Worm (Caenorhabditis elegans) whole organism, L4/young adult: ENCODE results near the gene ula-1.
"Not testable (repeated sequence)": the region's sequence is repeated elsewhere in the genome, so short reads cannot be mapped to it uniquely, and the experiment has no call there.

Experiments
- W03F9.2 ChIP-seq: fragments of 150-350 bp; optimal IDR thresholded peaks from 2 replicates; lab custom pipeline; 2014; ENCODE audit warnings: missing biosample characterization, missing genetic modification characterization
- dao-5 ChIP-seq: sonication (generic microtip); optimal IDR thresholded peaks from 2 replicates; lab custom pipeline; 2016; ENCODE audit warnings: missing genotype, missing genetic modification characterization, moderate library complexity, missing compliant biosample characterization
- him-1 ChIP-seq: sonication (generic microtip); optimal IDR thresholded peaks from 2 replicates; lab custom pipeline; 2016; ENCODE audit warnings: missing genotype, missing genetic modification reagents, missing genetic modification characterization, missing compliant biosample characterization

The ula-1 gene

ce11 chrIII:4947352-4947751, 27.2 kb upstream of the ula-1 start:
- TF ChIP-seq him-1 (tag; lab: Kevin White, UChicago) (no peak), W03F9.2 (tag; lab: Kevin White, UChicago) (no peak), dao-5 (tag; lab: Kevin White, UChicago) (no peak)

DNA sequence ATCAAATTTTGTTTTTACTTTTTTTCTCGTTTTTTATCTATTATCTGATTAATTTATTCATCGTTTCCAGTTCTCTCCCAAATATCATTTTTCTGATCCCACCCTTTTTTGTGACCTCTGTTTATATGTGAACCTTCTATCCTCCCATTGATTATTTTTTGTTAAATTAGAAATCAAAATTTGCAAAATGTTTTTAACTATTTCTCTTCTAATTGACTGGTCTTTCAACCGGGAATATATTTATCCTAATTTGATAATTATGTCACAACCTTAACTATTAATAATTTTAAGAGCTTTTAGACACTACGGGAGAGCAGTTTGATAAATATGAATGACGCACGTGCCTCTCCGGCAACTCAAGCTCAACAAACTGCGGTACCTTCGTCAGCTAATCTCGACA, 24.1 kb upstream of the ula-1 start, which contains the start of gene ntl-9:
Gene ntl-9 (plus strand): TSS at position 301 of the 400 bp plus-strand sequence.
- no peak for TF ChIP-seq W03F9.2 (tag; lab: Kevin White, UChicago)
- TF ChIP-seq him-1 (tag; lab: Kevin White, UChicago), result no peak
- TF ChIP-seq dao-5 (tag; lab: Kevin White, UChicago), result no peak

DNA sequence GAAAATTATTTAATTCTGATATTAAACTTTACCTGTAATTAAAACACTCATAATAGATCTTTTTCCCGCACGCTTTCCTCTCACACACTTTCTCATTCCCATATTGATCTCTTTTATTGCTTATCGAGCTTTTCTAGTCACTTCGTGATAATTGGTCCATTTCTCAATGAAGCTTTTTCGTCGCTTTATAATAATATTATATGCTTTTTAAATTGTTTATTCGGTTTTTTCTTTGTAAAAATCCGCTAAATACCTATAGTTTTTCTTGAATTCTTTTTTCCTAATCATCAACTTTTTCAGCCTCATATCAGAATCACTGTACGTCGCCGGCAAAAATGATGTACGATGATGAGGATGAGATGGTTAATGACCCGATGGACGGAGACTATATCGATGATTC, 19.1 kb upstream of the ula-1 start, which contains the start of gene rpb-2:
Gene rpb-2 (plus strand): TSS at position 301 of the 400 bp plus-strand sequence.
- TF ChIP-seq W03F9.2 (tag; lab: Kevin White, UChicago) (no peak), dao-5 (tag; lab: Kevin White, UChicago) (no peak), him-1 (tag; lab: Kevin White, UChicago) (no peak)

DNA sequence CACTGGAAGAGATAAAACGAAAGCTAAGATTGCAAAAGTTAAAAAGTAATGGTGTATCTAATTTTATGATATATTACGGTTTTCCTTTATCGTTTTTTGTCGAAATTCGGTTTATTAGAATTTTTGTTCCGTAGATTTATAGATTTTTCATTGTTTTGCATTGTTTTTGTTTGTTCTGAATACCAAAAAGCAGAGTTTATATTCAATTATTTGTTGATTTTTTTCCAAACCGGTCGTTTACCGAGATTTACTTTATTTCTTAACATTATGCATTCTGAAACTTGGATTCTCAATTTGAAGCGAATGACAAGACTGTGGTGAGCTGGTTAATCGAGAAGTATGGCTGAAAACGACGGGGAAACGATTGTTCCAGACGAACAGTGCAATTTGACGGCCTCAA, 16.9 kb upstream of the ula-1 start, which contains the start of gene fsn-1:
Gene fsn-1 (plus strand): TSS at position 301 of the 400 bp plus-strand sequence.
- TF ChIP-seq him-1 (tag; lab: Kevin White, UChicago) (no peak), W03F9.2 (tag; lab: Kevin White, UChicago) (no peak), dao-5 (tag; lab: Kevin White, UChicago) (no peak)

DNA sequence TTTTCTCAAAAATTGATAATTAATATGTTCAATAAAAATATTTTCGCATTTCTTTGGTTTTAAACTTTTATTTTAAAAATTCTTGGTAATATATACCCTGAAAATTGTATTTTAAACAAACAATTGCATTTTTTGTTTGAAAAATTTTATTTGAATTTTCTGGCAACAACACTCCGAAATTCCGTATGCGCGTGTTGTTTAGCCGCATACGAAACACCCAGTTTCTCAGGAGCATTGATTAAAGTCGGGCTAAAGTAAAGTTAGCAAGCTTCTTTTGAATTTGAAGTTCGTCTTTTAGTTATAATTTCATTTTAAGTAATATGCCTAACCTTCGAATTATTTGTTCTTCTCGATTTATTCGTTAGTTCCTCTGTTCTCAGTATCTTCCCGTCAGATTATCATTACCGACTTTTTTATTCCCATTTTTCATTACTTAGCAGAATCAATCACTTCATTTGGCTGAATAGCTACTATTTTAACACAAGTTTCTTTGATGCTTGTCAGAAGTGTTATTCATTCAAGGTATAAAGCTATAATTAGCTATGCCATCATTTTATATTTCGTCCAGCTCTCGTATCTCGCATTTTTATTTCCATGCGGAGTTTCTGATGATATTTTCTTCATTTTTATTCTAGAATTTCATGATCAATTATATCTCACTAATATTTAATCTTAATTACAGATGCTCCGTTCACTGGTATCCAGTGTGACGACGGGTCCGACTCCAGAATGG, 14.9 kb upstream of the ula-1 start, which contains the start of gene mrps-18C:
Gene mrps-18C (plus strand): TSS at position 683 of the 733 bp plus-strand sequence.
- TF ChIP-seq him-1 (tag; lab: Kevin White, UChicago), result no peak
- TF ChIP-seq W03F9.2 (tag; lab: Kevin White, UChicago), result no peak
- no peak for TF ChIP-seq dao-5 (tag; lab: Kevin White, UChicago)

ce11 chrIII:4932203-4932699, 12.1 kb upstream of the ula-1 start, which contains the start of the genes C26E6.12 and eri-9:
Gene C26E6.12, minus strand, starts transcription at chrIII:4932253.
Gene eri-9, plus strand, starts transcription at chrIII:4932450.
- TF ChIP-seq W03F9.2 (tag; lab: Kevin White, UChicago) (no peak), dao-5 (tag; lab: Kevin White, UChicago) (no peak), him-1 (tag; lab: Kevin White, UChicago) (no peak)

ce11 chrIII:4930154-4930679, 10.1 kb upstream of the ula-1 start, which contains the start of gene set-2:
Gene set-2, minus strand, starts transcription at chrIII:4930204.
- TF ChIP-seq him-1 (tag; lab: Kevin White, UChicago), result no peak
- TF ChIP-seq W03F9.2 (tag; lab: Kevin White, UChicago), result peak; percentile 79
- TF ChIP-seq dao-5 (tag; lab: Kevin White, UChicago), result no peak

- no peak for TF ChIP-seq W03F9.2 (tag; lab: Kevin White, UChicago)
- TF ChIP-seq him-1 (tag; lab: Kevin White, UChicago), result no peak
- no peak for TF ChIP-seq dao-5 (tag; lab: Kevin White, UChicago)
Measured at ce11 chrIII:4924134-4924533, 4.0 kb upstream of the ula-1 start.

ce11 chrIII:4922020-4922419, 1.9 kb upstream of the ula-1 start, which contains the start of gene mmab-1:
Gene mmab-1, minus strand, starts transcription at chrIII:4922114.
- not testable (repeated sequence) for TF ChIP-seq him-1, dao-5, W03F9.2 (tag; lab: Kevin White, UChicago)

DNA sequence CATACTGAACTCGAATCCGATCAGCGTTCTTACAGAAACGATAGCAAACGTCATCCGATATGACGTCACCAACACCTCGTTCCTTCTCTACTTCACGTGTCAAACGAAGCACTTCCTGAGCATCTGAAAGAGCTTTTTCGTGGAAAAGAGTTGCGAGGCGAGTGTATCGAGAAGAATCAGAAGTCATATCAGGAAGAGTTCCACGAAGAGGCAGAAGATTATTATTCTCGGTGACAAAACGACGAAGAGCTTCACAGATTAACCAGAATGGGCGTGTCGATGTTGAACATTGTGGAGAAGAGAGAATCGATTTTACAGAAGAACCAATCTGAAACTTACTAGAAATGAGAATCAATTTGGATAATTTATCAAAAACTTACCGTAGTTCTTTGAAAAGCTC, 1.2 kb downstream of the ula-1 start:
- TF ChIP-seq dao-5 (tag; lab: Kevin White, UChicago) (no peak), him-1 (tag; lab: Kevin White, UChicago) (no peak)

DNA sequence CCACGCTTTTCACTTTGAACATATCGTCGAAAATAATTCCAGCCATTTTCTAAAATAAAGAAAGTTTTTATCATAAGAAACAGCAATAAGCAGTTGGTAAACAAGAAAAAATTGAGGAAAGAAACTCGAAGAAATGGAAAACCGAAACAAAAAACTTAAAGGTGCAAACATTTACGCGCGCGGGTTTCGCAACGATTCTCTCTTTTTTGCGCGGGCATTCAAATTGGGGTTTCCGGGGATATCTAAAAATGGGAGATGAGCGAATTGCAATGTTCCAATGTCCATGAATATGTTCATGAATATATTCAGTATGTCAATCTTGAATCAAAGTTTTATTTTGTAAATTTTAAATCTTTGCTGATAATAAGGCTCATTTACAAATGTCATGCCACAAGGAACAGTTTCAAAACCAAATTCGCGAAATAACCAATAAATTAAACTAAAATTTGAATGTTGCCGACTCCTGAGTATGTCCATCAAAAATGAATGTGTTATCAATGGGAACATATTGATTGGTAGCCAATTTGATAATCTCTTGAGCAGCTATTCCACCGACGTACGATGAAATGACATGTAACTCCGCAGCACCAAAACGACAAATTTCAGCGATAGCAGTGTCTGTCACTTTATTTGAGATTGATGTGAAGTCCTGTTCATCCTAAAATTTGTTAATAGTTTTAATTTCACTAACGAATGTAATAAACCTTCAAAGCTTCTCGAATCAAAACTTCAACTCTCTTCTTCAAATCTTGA, 2.0 kb downstream of the ula-1 start, which contains the start of gene rpb-8:
Gene rpb-8 (minus strand): TSS at position 49 of the 753 bp plus-strand sequence.
- TF ChIP-seq W03F9.2 (tag; lab: Kevin White, UChicago) (peak; percentile 60), dao-5 (tag; lab: Kevin White, UChicago) (no peak)

DNA sequence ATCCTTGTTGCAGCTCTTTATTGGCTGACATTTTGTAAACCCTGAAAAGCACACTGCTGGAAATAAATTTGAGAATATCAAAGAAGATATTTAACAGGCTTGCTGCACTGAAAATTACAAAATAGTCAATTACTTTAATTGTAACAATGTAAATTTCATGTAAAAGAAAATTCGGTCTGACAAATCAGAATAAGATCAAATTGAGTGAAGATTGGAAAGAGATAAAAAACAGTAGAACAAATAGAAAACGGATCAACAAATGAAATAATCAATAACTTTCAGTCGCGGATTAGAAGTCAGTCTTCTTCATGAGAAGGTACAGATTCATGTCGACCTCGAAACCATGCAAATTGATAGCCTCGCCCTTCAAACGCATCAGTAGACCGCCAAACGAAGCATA, 3.0 kb downstream of the ula-1 start, which contains the start of gene rars-1:
Gene rars-1 (minus strand): TSS at position 101 of the 400 bp plus-strand sequence.
- TF ChIP-seq W03F9.2 (tag; lab: Kevin White, UChicago), result no peak
- TF ChIP-seq dao-5 (tag; lab: Kevin White, UChicago), result no peak
- TF ChIP-seq him-1 (tag; lab: Kevin White, UChicago), result no peak
